Worm (Caenorhabditis elegans) whole organism, mixed stage, embryonic: ENCODE measurements around the gene W01B6.3.

Experiments used
- ces-1 ChIP-seq: fragments of 150-350 bp; optimal IDR thresholded peaks from 2 replicates; lab custom pipeline; 2014; ENCODE audit warnings: missing biosample characterization, missing genetic modification reagents, missing genetic modification characterization
- drap-1 ChIP-seq: fragments of 200-800 bp; sonication (Bioruptor generic); optimal IDR thresholded peaks from 3 replicates; lab custom pipeline; 2018; ENCODE audit warnings: mild to moderate bottlenecking, missing genetic modification characterization, missing compliant biosample characterization
- elt-3 ChIP-seq: fragments of 150-350 bp; optimal IDR thresholded peaks from 2 replicates; lab custom pipeline; 2014; ENCODE audit warnings: missing biosample characterization, missing genetic modification characterization
- lsy-2 ChIP-seq: fragments of 150-350 bp; optimal IDR thresholded peaks from 2 replicates; lab custom pipeline; 2014; ENCODE audit warnings: missing biosample characterization, missing genetic modification characterization
- nhr-12 ChIP-seq: fragments of 150-350 bp; optimal IDR thresholded peaks from 2 replicates; lab custom pipeline; 2014; ENCODE audit warnings: missing biosample characterization, missing genetic modification characterization
- nhr-237 ChIP-seq: fragments of 150-350 bp; optimal IDR thresholded peaks from 2 replicates; lab custom pipeline; 2014; ENCODE audit warnings: missing biosample characterization, missing genetic modification characterization
- nhr-28 ChIP-seq: fragments of 150-350 bp; optimal IDR thresholded peaks from 2 replicates; lab custom pipeline; 2014; ENCODE audit warnings: missing biosample characterization, missing genetic modification characterization
- nhr-76 ChIP-seq: sonication (generic microtip); optimal IDR thresholded peaks from 2 replicates; lab custom pipeline; 2017; ENCODE audit warnings: missing biosample characterization, missing genetic modification characterization
- pha-4 ChIP-seq: fragments of 150-350 bp; optimal IDR thresholded peaks from 2 replicates; lab custom pipeline; 2018; ENCODE audit warnings: missing biosample characterization, missing genetic modification reagents, missing genetic modification characterization
- unc-120 ChIP-seq: sonication (generic microtip); optimal IDR thresholded peaks from 2 replicates; lab custom pipeline; 2017; ENCODE audit warnings: missing genetic modification characterization, missing compliant biosample characterization; ENCODE audit not compliant: poor library complexity, severe bottlenecking
- unc-39 ChIP-seq: fragments of 150-350 bp; optimal IDR thresholded peaks from 2 replicates; lab custom pipeline; 2014; ENCODE audit warnings: missing biosample characterization, missing genetic modification characterization
- unc-62 ChIP-seq: fragments of 150-350 bp; optimal IDR thresholded peaks from 2 replicates; lab custom pipeline; 2014; ENCODE audit warnings: missing biosample characterization, missing genetic modification reagents, missing genetic modification characterization
- ztf-11 ChIP-seq: fragments of 150-350 bp; optimal IDR thresholded peaks from 2 replicates; lab custom pipeline; 2014; ENCODE audit warnings: missing biosample characterization, missing genetic modification characterization

ce11 chrIV:10027566-10027965 lies 44.9 kb downstream of the W01B6.3 start, which contains the start of gene gipc-2:
- TF ChIP-seq drap-1 (no peak), unc-39 (tag; lab: Kevin White, UChicago) (no peak), nhr-28 (tag; lab: Kevin White, UChicago) (no peak), pha-4 (no peak), elt-3 (tag; lab: Kevin White, UChicago) (no peak), nhr-76 (tag; lab: Kevin White, UChicago) (no peak), ztf-11 (no peak), nhr-12 (tag; lab: Kevin White, UChicago) (no peak), nhr-237 (tag; lab: Kevin White, UChicago) (no peak), ces-1 (no peak), lsy-2 (tag; lab: Kevin White, UChicago) (no peak), unc-120 (tag; lab: Kevin White, UChicago) (no peak), unc-62 (GFP tag; lab: Kevin White, UChicago) (no peak)
